Fruit fly (Drosophila melanogaster) whole organism, prepupa: ENCODE data around the gene Adck5.

Experiments
- Blimp-1 ChIP-seq: fragments of 200-800 bp; sonication (Bioruptor generic); optimal IDR thresholded peaks from 3 replicates; lab custom pipeline; 2017; ENCODE audit warnings: missing biosample characterization, missing genetic modification characterization, mild to moderate bottlenecking, moderate library complexity, missing genetic modification reagents
- CG10631 ChIP-seq: fragments of 200-800 bp; sonication (Bioruptor generic); optimal IDR thresholded peaks from 2 replicates; lab custom pipeline; 2016; ENCODE audit warnings: missing biosample characterization, missing genetic modification characterization
- CG10669 ChIP-seq: fragments of 200-800 bp; sonication (Bioruptor generic); optimal IDR thresholded peaks from 3 replicates; lab custom pipeline; 2018; ENCODE audit warnings: missing biosample characterization, mild to moderate bottlenecking, missing genetic modification characterization, moderate library complexity
- CG11762 ChIP-seq: fragments of 200-800 bp; sonication (Bioruptor generic); optimal IDR thresholded peaks from 3 replicates; lab custom pipeline; 2016; ENCODE audit warnings: missing biosample characterization, missing genetic modification characterization; ENCODE audit not compliant: insufficient read depth
- CG15336 ChIP-seq: fragments of 200-800 bp; sonication (Bioruptor generic); IDR thresholded peaks from 2 replicates; pipeline ENCODE4 v1.3.6; 2022; ENCODE audit warnings: missing biosample characterization, missing genetic modification characterization
- CG1621 ChIP-seq: fragments of 200-800 bp; sonication (Bioruptor generic); optimal IDR thresholded peaks from 3 replicates; lab custom pipeline; 2018; ENCODE audit warnings: missing biosample characterization, mild to moderate bottlenecking, missing genetic modification characterization
- CG16779 ChIP-seq: fragments of 200-800 bp; sonication (Bioruptor generic); optimal IDR thresholded peaks from 3 replicates; lab custom pipeline; 2017; ENCODE audit warnings: missing biosample characterization, mild to moderate bottlenecking, missing genetic modification characterization
- CG3032 ChIP-seq: fragments of 200-800 bp; optimal IDR thresholded peaks from 2 replicates; lab custom pipeline; 2019; ENCODE audit warnings: missing biosample characterization, mild to moderate bottlenecking, missing genetic modification characterization, moderate library complexity
- CG31627 ChIP-seq: fragments of 200-800 bp; sonication (Bioruptor generic); optimal IDR thresholded peaks from 3 replicates; lab custom pipeline; 2016; ENCODE audit warnings: missing biosample characterization, missing genetic modification characterization
- CG32006 ChIP-seq: fragments of 200-800 bp; sonication (Bioruptor generic); optimal IDR thresholded peaks from 3 replicates; lab custom pipeline; 2017; ENCODE audit warnings: missing biosample characterization, mild to moderate bottlenecking, missing genetic modification characterization
- CG34406 ChIP-seq: fragments of 200-800 bp; sonication (Bioruptor generic); optimal IDR thresholded peaks from 3 replicates; lab custom pipeline; 2016; ENCODE audit warnings: missing biosample characterization, missing genetic modification characterization
- CG3919 ChIP-seq: fragments of 200-800 bp; sonication (Bioruptor generic); optimal IDR thresholded peaks from 3 replicates; lab custom pipeline; 2016; ENCODE audit warnings: missing biosample characterization, missing genetic modification characterization
- CG4318 ChIP-seq: fragments of 200-800 bp; sonication (Bioruptor generic); optimal IDR thresholded peaks from 3 replicates; lab custom pipeline; 2017; ENCODE audit warnings: missing biosample characterization, mild to moderate bottlenecking, missing genetic modification characterization
- CG6163 ChIP-seq: fragments of 200-800 bp; sonication (Bioruptor generic); IDR thresholded peaks from 3 replicates; pipeline ENCODE4 v1.3.6; 2022; ENCODE audit warnings: missing biosample characterization, missing genetic modification characterization
- CG6276 ChIP-seq: fragments of 200-800 bp; sonication (Bioruptor generic); optimal IDR thresholded peaks from 2 replicates; lab custom pipeline; 2017; ENCODE audit warnings: missing biosample characterization, mild to moderate bottlenecking, missing genetic modification characterization
- CG6792 ChIP-seq: fragments of 200-800 bp; sonication (Bioruptor generic); optimal IDR thresholded peaks from 3 replicates; lab custom pipeline; 2016; ENCODE audit warnings: missing biosample characterization, missing genetic modification characterization
- CG6854 ChIP-seq: fragments of 200-800 bp; sonication (Bioruptor generic); optimal IDR thresholded peaks from 2 replicates; lab custom pipeline; 2017; ENCODE audit warnings: missing biosample characterization, mild to moderate bottlenecking, missing genetic modification characterization
- CG7368 ChIP-seq: fragments of 200-800 bp; sonication (Bioruptor generic); optimal IDR thresholded peaks from 3 replicates; lab custom pipeline; 2016; ENCODE audit warnings: missing biosample characterization, missing genetic modification characterization
- CG8319 ChIP-seq: fragments of 200-800 bp; sonication (Bioruptor generic); optimal IDR thresholded peaks from 3 replicates; lab custom pipeline; 2016; ENCODE audit warnings: missing biosample characterization, missing genetic modification characterization
- CG8632 ChIP-seq: fragments of 200-800 bp; sonication (Bioruptor generic); optimal IDR thresholded peaks from 3 replicates; lab custom pipeline; 2016; ENCODE audit warnings: missing biosample characterization, missing genetic modification characterization
- CG9139 ChIP-seq: fragments of 200-800 bp; sonication (Bioruptor generic); optimal IDR thresholded peaks from 3 replicates; lab custom pipeline; 2017; ENCODE audit warnings: missing biosample characterization, mild to moderate bottlenecking, missing genetic modification characterization
- Eip75B ChIP-seq: fragments of 200-800 bp; sonication (Bioruptor generic); optimal IDR thresholded peaks from 3 replicates; lab custom pipeline; 2016; ENCODE audit warnings: missing biosample characterization, missing genetic modification characterization
- Eip78C ChIP-seq: fragments of 200-800 bp; sonication (Bioruptor generic); peaks from one replicate; lab custom pipeline; 2016; ENCODE audit warnings: missing biosample characterization, missing genetic modification characterization
- Eip93F ChIP-seq: fragments of 200-800 bp; sonication (Bioruptor generic); optimal IDR thresholded peaks from 2 replicates; lab custom pipeline; 2016; ENCODE audit warnings: missing biosample characterization, mild to moderate bottlenecking, missing genetic modification characterization
- Hr38 ChIP-seq: sonication (Bioruptor generic); optimal IDR thresholded peaks from 2 replicates; lab custom pipeline; 2016; ENCODE audit warnings: missing biosample characterization, missing genetic modification characterization
- Hr39 ChIP-seq: fragments of 200-800 bp; sonication (Bioruptor generic); optimal IDR thresholded peaks from 2 replicates; lab custom pipeline; 2016; ENCODE audit warnings: missing biosample characterization, missing genetic modification characterization
- Hr4 ChIP-seq: fragments of 200-800 bp; sonication (Bioruptor generic); optimal IDR thresholded peaks from 3 replicates; lab custom pipeline; 2016; ENCODE audit warnings: missing biosample characterization, missing genetic modification characterization
- Lpt ChIP-seq: fragments of 200-800 bp; sonication (Bioruptor generic); optimal IDR thresholded peaks from 3 replicates; lab custom pipeline; 2016; ENCODE audit warnings: missing biosample characterization, missing genetic modification characterization
- Met ChIP-seq: fragments of 200-800 bp; sonication (Bioruptor generic); optimal IDR thresholded peaks from 3 replicates; lab custom pipeline; 2016; ENCODE audit warnings: missing biosample characterization, missing genetic modification characterization
- OdsH ChIP-seq: fragments of 200-800 bp; sonication (Bioruptor generic); optimal IDR thresholded peaks from 3 replicates; lab custom pipeline; 2016; ENCODE audit warnings: missing biosample characterization, missing genetic modification characterization
- Smox ChIP-seq: fragments of 200-800 bp; sonication (Bioruptor generic); optimal IDR thresholded peaks from 3 replicates; lab custom pipeline; 2016; ENCODE audit warnings: missing biosample characterization, missing genetic modification characterization
- Sox14 ChIP-seq: fragments of 200-800 bp; sonication (Bioruptor generic); optimal IDR thresholded peaks from 3 replicates; lab custom pipeline; 2016; ENCODE audit warnings: missing biosample characterization, missing genetic modification characterization
- Sox15 ChIP-seq: fragments of 200-800 bp; sonication (Bioruptor generic); optimal IDR thresholded peaks from 3 replicates; lab custom pipeline; 2016; ENCODE audit warnings: missing biosample characterization, missing genetic modification characterization
- achi ChIP-seq: fragments of 200-800 bp; sonication (Bioruptor generic); optimal IDR thresholded peaks from 3 replicates; lab custom pipeline; 2016; ENCODE audit warnings: missing biosample characterization, missing genetic modification characterization
- acj6 ChIP-seq: fragments of 200-800 bp; sonication (Bioruptor generic); optimal IDR thresholded peaks from 3 replicates; lab custom pipeline; 2016; ENCODE audit warnings: missing biosample characterization, missing genetic modification characterization
- dac ChIP-seq: fragments of 200-800 bp; sonication (Bioruptor generic); optimal IDR thresholded peaks from 2 replicates; lab custom pipeline; 2017; ENCODE audit warnings: missing biosample characterization, mild to moderate bottlenecking, missing genetic modification characterization
- dsx ChIP-seq: fragments of 200-800 bp; optimal IDR thresholded peaks from 3 replicates; lab custom pipeline; 2019; ENCODE audit warnings: missing biosample characterization, mild to moderate bottlenecking, missing genetic modification characterization, moderate library complexity; ENCODE audit not compliant: poor library complexity, severe bottlenecking
- eg ChIP-seq: fragments of 200-800 bp; sonication (Bioruptor generic); IDR thresholded peaks from 3 replicates; pipeline ENCODE4 v1.3.6; 2022; ENCODE audit warnings: missing biosample characterization, missing genetic modification characterization
- fd59A ChIP-seq: fragments of 200-800 bp; sonication (Bioruptor generic); optimal IDR thresholded peaks from 2 replicates; lab custom pipeline; 2017; ENCODE audit warnings: missing biosample characterization, mild to moderate bottlenecking, missing genetic modification characterization, missing genetic modification reagents
- fd85E ChIP-seq: fragments of 200-800 bp; sonication (Bioruptor generic); optimal IDR thresholded peaks from 3 replicates; lab custom pipeline; 2016; ENCODE audit warnings: missing biosample characterization, missing genetic modification characterization
- fkh ChIP-seq: fragments of 200-800 bp; sonication (Bioruptor generic); optimal IDR thresholded peaks from 3 replicates; lab custom pipeline; 2017; ENCODE audit warnings: missing biosample characterization, mild to moderate bottlenecking, missing genetic modification characterization, moderate library complexity
- lz ChIP-seq: fragments of 200-800 bp; sonication (Bioruptor generic); optimal IDR thresholded peaks from 3 replicates; lab custom pipeline; 2016; ENCODE audit warnings: missing biosample characterization, missing genetic modification characterization
- net ChIP-seq: fragments of 200-800 bp; sonication (Bioruptor generic); optimal IDR thresholded peaks from 3 replicates; lab custom pipeline; 2016; ENCODE audit warnings: missing biosample characterization, missing genetic modification characterization
- spab ChIP-seq: fragments of 200-800 bp; sonication (Bioruptor generic); optimal IDR thresholded peaks from 2 replicates; lab custom pipeline; 2017; ENCODE audit warnings: missing biosample characterization, mild to moderate bottlenecking, missing genetic modification characterization, missing genetic modification reagents
- ss ChIP-seq, 2 experiments: fragments of 200-800 bp; sonication (Bioruptor generic); optimal IDR thresholded peaks; 2 replicates in 1 of 2; 3 replicates in 1 of 2; lab custom pipeline; 2017 to 2018; ENCODE audit warnings: mild to moderate bottlenecking in 2 of 2, missing biosample characterization in 2 of 2, missing genetic modification characterization in 2 of 2, moderate library complexity in 1 of 2
- svp ChIP-seq: fragments of 200-800 bp; sonication (Bioruptor generic); peaks from one replicate; lab custom pipeline; 2016; ENCODE audit warnings: missing biosample characterization, missing genetic modification characterization
- vri ChIP-seq: fragments of 200-800 bp; sonication (Bioruptor generic); optimal IDR thresholded peaks from 3 replicates; lab custom pipeline; 2016; ENCODE audit warnings: missing biosample characterization, mild to moderate bottlenecking, missing genetic modification characterization

Adck5 gene

dm6 chr3L:11120419-11120958, 49.1 kb upstream of the Adck5 start, which contains the start of the genes FoxK and mRpL2 (continued):
- TF ChIP-seq Sox14 (GFP tag; lab: Kevin White, UChicago) (peak; percentile 62), OdsH (GFP tag; lab: Kevin White, UChicago) (peak; percentile 43), CG6792 (GFP tag; lab: Kevin White, UChicago) (peak; percentile 37), CG15336 (GFP tag; lab: Robert Waterston, UW) (peak; percentile 75), Eip93F (GFP tag; lab: Kevin White, UChicago) (no peak), ss (GFP tag; optimal IDR thresholded peaks at IDR 0.05; lab: Kevin White, UChicago) (peak; percentile 96 to 97), CG10631 (GFP tag; lab: Kevin White, UChicago) (peak; percentile 47), dsx (GFP tag; lab: Kevin White, UChicago) (peak; percentile 77), CG3032 (tag; lab: Kevin White, UChicago) (peak; percentile 77), vri (GFP tag; lab: Kevin White, UChicago) (peak; percentile 85), Smox (peak; percentile 28), CG8632 (peak; percentile 63), Hr38 (GFP tag; lab: Kevin White, UChicago) (peak; percentile 2), CG10669 (GFP tag; lab: Kevin White, UChicago) (peak; percentile 84), Eip78C (GFP tag; lab: Kevin White, UChicago) (peak; percentile 90), fd85E (GFP tag; lab: Kevin White, UChicago) (peak; percentile 42), achi (peak; percentile 66), CG32006 (GFP tag; lab: Kevin White, UChicago) (peak; percentile 77), CG16779 (tag; lab: Kevin White, UChicago) (peak; percentile 90), Lpt (GFP tag; lab: Kevin White, UChicago) (peak; percentile 91), dac (GFP tag; lab: Kevin White, UChicago) (peak; percentile 43), CG8319 (GFP tag; lab: Kevin White, UChicago) (peak; percentile 26)

- no peak for TF ChIP-seq fd59A (GFP tag; lab: Kevin White, UChicago)
- no peak for TF ChIP-seq CG9139 (GFP tag; lab: Kevin White, UChicago)
- TF ChIP-seq Hr4 = no peak
- TF ChIP-seq eg (GFP tag; lab: Robert Waterston, UW) = peak; percentile 70; the same call in 1 of the 3 replicates
- peak; percentile 27 for TF ChIP-seq CG32006 (GFP tag; lab: Kevin White, UChicago)
- peak; percentile 58 for TF ChIP-seq dsx (GFP tag; lab: Kevin White, UChicago)
- TF ChIP-seq net (GFP tag; lab: Kevin White, UChicago) = peak; percentile 26
- TF ChIP-seq CG15336 (GFP tag; lab: Robert Waterston, UW) = 0 out of 2 replicates have a peak, but pooled peaks have one; percentile 40
- TF ChIP-seq CG6854 (GFP tag; lab: Kevin White, UChicago) = no peak
- peak; percentile 30 for TF ChIP-seq Eip78C (GFP tag; lab: Kevin White, UChicago)
- no peak for TF ChIP-seq acj6 (GFP tag; lab: Kevin White, UChicago)
- TF ChIP-seq CG31627 = peak; percentile 36
- TF ChIP-seq fkh (GFP tag; lab: Kevin White, UChicago) = peak; percentile 18
- TF ChIP-seq svp (GFP tag; lab: Kevin White, UChicago) = peak; percentile 57
- TF ChIP-seq CG6163 = peak; percentile 64; the same call in 2 of the 3 replicates
- TF ChIP-seq CG3919 (GFP tag; lab: Kevin White, UChicago) = no peak
- TF ChIP-seq spab (GFP tag; lab: Kevin White, UChicago) = no peak
- no peak for TF ChIP-seq Hr38 (GFP tag; lab: Kevin White, UChicago)
- peak; percentile 36 for TF ChIP-seq dac (GFP tag; lab: Kevin White, UChicago)
- no peak for TF ChIP-seq CG10631 (GFP tag; lab: Kevin White, UChicago)
- no peak for TF ChIP-seq Met (GFP tag; lab: Kevin White, UChicago)
- no peak for TF ChIP-seq CG4318 (GFP tag; lab: Kevin White, UChicago)
- peak; percentile 2 for TF ChIP-seq Hr39
- peak; percentile 12 for TF ChIP-seq OdsH (GFP tag; lab: Kevin White, UChicago)
- TF ChIP-seq Sox15 (GFP tag; lab: Kevin White, UChicago) = no peak
- no peak for TF ChIP-seq CG34406 (GFP tag; lab: Kevin White, UChicago)
- TF ChIP-seq CG1621 (tag; lab: Kevin White, UChicago) = peak; percentile 65
- TF ChIP-seq CG7368 (GFP tag; lab: Kevin White, UChicago) = no peak
- TF ChIP-seq Sox14 (GFP tag; lab: Kevin White, UChicago) = peak; percentile 78
- peak; percentile 7 for TF ChIP-seq Eip75B (GFP tag; lab: Kevin White, UChicago)
- TF ChIP-seq CG6276 (GFP tag; lab: Kevin White, UChicago) = no peak
- TF ChIP-seq ss (GFP tag; optimal IDR thresholded peaks at IDR 0.05; lab: Kevin White, UChicago) = peak in 1 of 2 experiments; percentile 23
- no peak for TF ChIP-seq Eip93F (GFP tag; lab: Kevin White, UChicago)
- no peak for TF ChIP-seq Blimp-1 (GFP tag; lab: Kevin White, UChicago)
- peak; percentile 8 for TF ChIP-seq lz
- TF ChIP-seq CG16779 (tag; lab: Kevin White, UChicago) = no peak
- no peak for TF ChIP-seq CG11762
- TF ChIP-seq CG3032 (tag; lab: Kevin White, UChicago) = peak; percentile 41
Observed at dm6 chr3L:11123088-11123487, 46.5 kb upstream of the Adck5 start, which contains the start of the genes Ufd1 and NaPi-III. TSS of gene Ufd1 (minus strand) at chr3L:11123216. TSS of gene NaPi-III (plus strand) at chr3L:11123348.
